Fruit fly (Drosophila melanogaster) whole organism, pupa: ENCODE data around the gene Pmm2.

Experiments used
- CG15710 ChIP-seq: fragments of 200-800 bp; sonication (Bioruptor generic); optimal IDR thresholded peaks from 2 replicates; lab custom pipeline; 2018; ENCODE audit warnings: missing biosample characterization, mild to moderate bottlenecking, missing genetic modification characterization, moderate library complexity
- EcR ChIP-seq: fragments of 200-800 bp; sonication (Bioruptor generic); optimal IDR thresholded peaks from 3 replicates; lab custom pipeline; 2019; ENCODE audit warnings: missing biosample characterization, missing genetic modification characterization, mild to moderate bottlenecking, moderate library complexity, missing genetic modification reagents
- gl ChIP-seq: fragments of 200-800 bp; sonication (Bioruptor generic); optimal IDR thresholded peaks from 2 replicates; lab custom pipeline; 2018; ENCODE audit warnings: missing biosample characterization, mild to moderate bottlenecking, missing genetic modification characterization

- TF ChIP-seq EcR (GFP tag; lab: Kevin White, UChicago) (no peak), gl (peak; percentile 58), CG15710 (tag; lab: Kevin White, UChicago) (peak; percentile 80)
These were observed 17.3 kb downstream of the Pmm2 start for dm6 chr3L:12551671-12552070.
